Worm (Caenorhabditis elegans): Measurements from ENCODE around the gene F54D12.9.

F54D12.9 gene

ce11 chrII:1344524-1345119 is 36.9 kb downstream of the F54D12.9 start (continued):
- TF ChIP-seq elt-1 (tag; optimal IDR thresholded peaks at IDR 0.05) (no peak), skn-1 (tag; optimal IDR thresholded peaks at IDR 0.05) (no peak), nhr-77 (tag; optimal IDR thresholded peaks at IDR 0.05) (no peak), aly-2 (tag; optimal IDR thresholded peaks at IDR 0.05) (no peak), nhr-129 (tag; optimal IDR thresholded peaks at IDR 0.05) (no peak)

- TF ChIP-seq lin-11 (tag; optimal IDR thresholded peaks at IDR 0.05): no peak
- peak in 1 of 2 experiments; percentile 17 for TF ChIP-seq lsy-2 (tag; optimal IDR thresholded peaks at IDR 0.05)
- TF ChIP-seq unc-55 (GFP tag; optimal IDR thresholded peaks at IDR 0.05): peak; percentile 2
- no peak for TF ChIP-seq F13H6.1 (tag; optimal IDR thresholded peaks at IDR 0.05)
- TF ChIP-seq sma-3 (GFP tag; optimal IDR thresholded peaks at IDR 0.05): no peak
- no peak for TF ChIP-seq nhr-12 (tag; optimal IDR thresholded peaks at IDR 0.05)
- no peak for TF ChIP-seq nhr-23 (tag; optimal IDR thresholded peaks at IDR 0.05)
- no peak for TF ChIP-seq nhr-77 (tag; optimal IDR thresholded peaks at IDR 0.05)
Measured at ce11 chrII:1343748-1344147, 37.8 kb downstream of the F54D12.9 start.

DNA sequence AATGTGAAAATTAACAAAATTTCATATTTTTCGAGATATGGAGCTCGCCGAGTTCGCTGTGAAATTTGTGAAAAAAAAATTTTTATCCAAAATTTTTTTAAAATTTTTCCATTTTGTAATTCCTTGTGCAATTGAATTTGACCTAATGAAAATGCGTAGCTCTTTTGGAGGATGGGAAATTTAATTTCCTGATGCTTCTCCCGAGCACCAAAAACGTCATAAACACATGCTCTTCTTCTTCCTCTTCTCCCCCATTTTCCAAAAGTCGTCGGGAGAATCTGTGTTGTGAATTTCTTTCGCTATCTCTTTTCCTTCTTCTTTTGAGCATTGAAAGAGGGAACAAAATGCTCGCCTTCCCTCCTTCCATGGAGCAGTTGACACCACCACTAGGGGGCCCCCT is 40.1 kb downstream of the F54D12.9 start:
- no peak for TF ChIP-seq ceh-82 (tag; optimal IDR thresholded peaks at IDR 0.05)
- peak; percentile 47 for TF ChIP-seq C34F6.9 (tag; optimal IDR thresholded peaks at IDR 0.05)
- TF ChIP-seq snpc-4 (tag; optimal IDR thresholded peaks at IDR 0.05): no peak
- no peak for TF ChIP-seq ama-1 (optimal IDR thresholded peaks at IDR 0.05)
- TF ChIP-seq nhr-129 (tag; optimal IDR thresholded peaks at IDR 0.05): peak; percentile 2
- peak; percentile 26 for TF ChIP-seq zag-1 (tag; optimal IDR thresholded peaks at IDR 0.05)
- TF ChIP-seq ztf-11 (tag; optimal IDR thresholded peaks at IDR 0.05): no peak
- peak; percentile 20 for TF ChIP-seq F13H6.1 (tag; optimal IDR thresholded peaks at IDR 0.05)
- peak in 1 of 2 experiments; percentile 45 for TF ChIP-seq lsy-2 (tag; optimal IDR thresholded peaks at IDR 0.05)
- TF ChIP-seq peb-1 (tag; optimal IDR thresholded peaks at IDR 0.05): no peak
- peak; percentile 45 for TF ChIP-seq sma-9 (GFP tag; optimal IDR thresholded peaks at IDR 0.05)
- no peak for TF ChIP-seq sma-9 (tag; optimal IDR thresholded peaks at IDR 0.05)
- TF ChIP-seq gmeb-1 (tag; optimal IDR thresholded peaks at IDR 0.05): no peak
- no peak for TF ChIP-seq Y55F3AM.14 (GFP tag; optimal IDR thresholded peaks at IDR 0.05)
- peak; percentile 25 for TF ChIP-seq crh-2 (tag; optimal IDR thresholded peaks at IDR 0.05)
- TF ChIP-seq unc-55 (GFP tag; optimal IDR thresholded peaks at IDR 0.05): peak; percentile 37
- no peak for TF ChIP-seq elt-3 (tag; optimal IDR thresholded peaks at IDR 0.05)
- no peak for TF ChIP-seq nhr-11 (tag; optimal IDR thresholded peaks at IDR 0.05)
- TF ChIP-seq lin-11 (tag; optimal IDR thresholded peaks at IDR 0.05): no peak
- TF ChIP-seq lin-13 (GFP tag; optimal IDR thresholded peaks at IDR 0.05): peak; percentile 41

ce11 chrII:1340049-1340448 is 41.5 kb downstream of the F54D12.9 start:
- TF ChIP-seq nhr-10 (tag; optimal IDR thresholded peaks at IDR 0.05) (no peak), crh-2 (tag; optimal IDR thresholded peaks at IDR 0.05) (no peak), unc-55 (GFP tag; optimal IDR thresholded peaks at IDR 0.05) (peak; percentile 75), nhr-23 (tag; optimal IDR thresholded peaks at IDR 0.05) (no peak), sma-3 (GFP tag; optimal IDR thresholded peaks at IDR 0.05) (no peak)

- TF ChIP-seq zag-1 (tag; optimal IDR thresholded peaks at IDR 0.05) (peak; percentile 43), nhr-237 (tag; optimal IDR thresholded peaks at IDR 0.05) (no peak), lsy-2 (tag; optimal IDR thresholded peaks at IDR 0.05) (no peak), nhr-129 (tag; optimal IDR thresholded peaks at IDR 0.05) (no peak), unc-39 (tag; optimal IDR thresholded peaks at IDR 0.05) (no peak)
Measured at ce11 chrII:1338196-1338595, 43.3 kb downstream of the F54D12.9 start.

Measured in whole organism, L2 larva.